Fruit fly (Drosophila melanogaster): ENCODE measurements around the gene CG43155.

The CG43155 gene

DNA sequence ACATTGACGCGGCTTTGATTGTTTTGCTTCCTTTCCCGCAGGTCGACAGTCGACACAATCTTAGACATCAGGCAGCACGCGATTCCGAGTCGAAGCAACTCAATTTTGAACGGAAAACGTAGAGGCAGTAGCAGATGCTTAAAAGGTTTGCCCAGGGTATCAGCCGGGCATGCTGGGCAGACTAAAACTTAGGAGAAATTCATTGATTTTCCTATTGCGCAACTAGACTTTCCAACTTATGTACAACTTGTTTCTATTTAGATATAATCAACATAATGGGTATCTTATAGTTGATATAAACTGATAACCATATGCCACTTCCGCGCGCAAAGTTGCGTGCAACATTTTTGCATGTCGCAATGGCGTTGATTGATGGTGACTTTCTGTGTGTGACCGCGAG, 7.2 kb downstream of the CG43155 start (continued):
- TF ChIP-seq Dek (tag; optimal IDR thresholded peaks at IDR 0.05) (no peak), Oli (tag; optimal IDR thresholded peaks at IDR 0.05) (peak; percentile 15), CG10274 (GFP tag; optimal IDR thresholded peaks at IDR 0.05) (no peak), Myb (GFP tag; optimal IDR thresholded peaks at IDR 0.05) (no peak), Dip3 (GFP tag; optimal IDR thresholded peaks at IDR 0.05) (no peak), hbn (GFP tag; IDR thresholded peaks at IDR 0.05; ENCODE audit: partially characterized antibody) (no peak), Dp (GFP tag; optimal IDR thresholded peaks at IDR 0.05) (no peak), CG18262 (tag; optimal IDR thresholded peaks at IDR 0.05) (no peak), Ptx1 (GFP tag; IDR thresholded peaks at IDR 0.05) (peak; percentile 41; the same call in 1 of the 2 replicates), Chrac-16 (GFP tag; optimal IDR thresholded peaks at IDR 0.05) (no peak), en (GFP tag; optimal IDR thresholded peaks at IDR 0.05) (no peak), psq (GFP tag; optimal IDR thresholded peaks at IDR 0.05) (no peak), CG10654 (GFP tag; optimal IDR thresholded peaks at IDR 0.05) (no peak), grn (GFP tag; optimal IDR thresholded peaks at IDR 0.05) (no peak), Dip2 (GFP tag; IDR thresholded peaks at IDR 0.05) (no peak), CG17186 (GFP tag; optimal IDR thresholded peaks at IDR 0.05) (no peak), CG34376 (GFP tag; optimal IDR thresholded peaks at IDR 0.05) (no peak), CG2889 (GFP tag; IDR thresholded peaks at IDR 0.05) (no peak), CG30020 (tag; optimal IDR thresholded peaks at IDR 0.05) (no peak), CG1529 (GFP tag; optimal IDR thresholded peaks at IDR 0.05) (no peak), CG32532 (GFP tag; IDR thresholded peaks at IDR 0.05) (0 out of 2 replicates have a peak, but pooled peaks have one; percentile 44), BtbVII (GFP tag; optimal IDR thresholded peaks at IDR 0.05) (no peak), CG11696 (GFP tag; IDR thresholded peaks at IDR 0.05) (no peak), so (GFP tag; IDR thresholded peaks at IDR 0.05) (0 out of 3 replicates have a peak, but pooled peaks have one; percentile 44), stc (GFP tag; IDR thresholded peaks at IDR 0.05) (no peak), row (GFP tag; IDR thresholded peaks at IDR 0.05) (peak; percentile 49), CrebB (tag; optimal IDR thresholded peaks at IDR 0.05) (no peak), zf30C (GFP tag; optimal IDR thresholded peaks at IDR 0.05) (no peak), vvl (GFP tag; IDR thresholded peaks at IDR 0.05) (peak; percentile 31; the same call in 1 of the 2 replicates), Ada2b (GFP tag; IDR thresholded peaks at IDR 0.05) (0 out of 2 replicates have a peak, but pooled peaks have one; percentile 22), C15 (GFP tag; IDR thresholded peaks at IDR 0.05) (no peak), shn (GFP tag; optimal IDR thresholded peaks at IDR 0.05) (no peak), ssp (GFP tag; IDR thresholded peaks at IDR 0.05) (0 out of 2 replicates have a peak, but pooled peaks have one; percentile 10), vnd (GFP tag; IDR thresholded peaks at IDR 0.05; ENCODE audit: partially characterized antibody) (no peak), CG3847 (GFP tag; IDR thresholded peaks at IDR 0.05) (no peak), bsh (GFP tag; optimal IDR thresholded peaks at IDR 0.05) (no peak), CG14965 (GFP tag; optimal IDR thresholded peaks at IDR 0.05; ENCODE audit: borderline replicate concordance) (no peak), dan (GFP tag; IDR thresholded peaks at IDR 0.05) (no peak), CG10267 (tag; optimal IDR thresholded peaks at IDR 0.05) (no peak), CG16815 (GFP tag; optimal IDR thresholded peaks at IDR 0.05) (no peak), CG3726 (GFP tag; IDR thresholded peaks at IDR 0.05) (no peak), CG4328 (GFP tag; optimal IDR thresholded peaks at IDR 0.05) (no peak), CG6765 (GFP tag; optimal IDR thresholded peaks at IDR 0.05) (no peak), CG6689 (GFP tag; IDR thresholded peaks at IDR 0.05) (no peak; the same call in 1 of the 2 replicates), CG6854 (GFP tag; optimal IDR thresholded peaks at IDR 0.05) (no peak), CG4404 (GFP tag; IDR thresholded peaks at IDR 0.05) (no peak), Hr3 (GFP tag; optimal IDR thresholded peaks at IDR 0.05) (no peak), Jarid2 (GFP tag; optimal IDR thresholded peaks at IDR 0.05) (no peak), tap (tag; optimal IDR thresholded peaks at IDR 0.05) (no peak), CG6791 (GFP tag; IDR thresholded peaks at IDR 0.05; ENCODE audit: partially characterized antibody) (no peak), HLH3B (GFP tag; IDR thresholded peaks at IDR 0.05) (0 out of 2 replicates have a peak, but pooled peaks have one; percentile 18), Deaf1 (tag; optimal IDR thresholded peaks at IDR 0.05) (no peak)
